Fruit fly (Drosophila melanogaster) whole organism, pupa: ENCODE measurements around the gene CG6216.

Experiments used
- CG10348 ChIP-seq: fragments of 200-800 bp; sonication (Bioruptor generic); IDR thresholded peaks from 2 replicates; pipeline ENCODE4 v1.3.6; 2022; ENCODE audit warnings: missing biosample characterization, missing genetic modification characterization
- CG12605 ChIP-seq: fragments of 200-800 bp; sonication (Bioruptor generic); IDR thresholded peaks from 2 replicates; pipeline ENCODE4 v1.3.6; 2022; ENCODE audit warnings: missing biosample characterization, missing genetic modification characterization
- CG13204 ChIP-seq: fragments of 200-800 bp; sonication (Bioruptor generic); optimal IDR thresholded peaks from 2 replicates; lab custom pipeline; 2018; ENCODE audit warnings: missing biosample characterization, mild to moderate bottlenecking, missing genetic modification characterization, moderate library complexity
- CG14655 ChIP-seq: fragments of 200-800 bp; sonication (Bioruptor generic); optimal IDR thresholded peaks from 3 replicates; lab custom pipeline; 2017; ENCODE audit warnings: mild to moderate bottlenecking, missing biosample characterization, missing genetic modification reagents, missing genetic modification characterization
- CG15710 ChIP-seq: fragments of 200-800 bp; sonication (Bioruptor generic); optimal IDR thresholded peaks from 2 replicates; lab custom pipeline; 2018; ENCODE audit warnings: missing biosample characterization, mild to moderate bottlenecking, missing genetic modification characterization, moderate library complexity
- CG17806 ChIP-seq: fragments of 200-800 bp; sonication (Bioruptor generic); optimal IDR thresholded peaks from 2 replicates; lab custom pipeline; 2018; ENCODE audit warnings: missing biosample characterization, mild to moderate bottlenecking, missing genetic modification characterization, moderate library complexity
- CG32121 ChIP-seq: fragments of 200-800 bp; sonication (Bioruptor generic); IDR thresholded peaks from 2 replicates; pipeline ENCODE4 v1.3.6; 2022; ENCODE audit warnings: missing biosample characterization, missing genetic modification characterization
- CG34367 ChIP-seq: fragments of 200-800 bp; sonication (Bioruptor generic); optimal IDR thresholded peaks from 2 replicates; lab custom pipeline; 2018; ENCODE audit warnings: missing biosample characterization, mild to moderate bottlenecking, missing genetic modification characterization
- CG4496 ChIP-seq: fragments of 200-800 bp; sonication (Bioruptor generic); IDR thresholded peaks from 3 replicates; pipeline ENCODE4 v1.3.6; 2022; ENCODE audit warnings: missing biosample characterization, missing genetic modification characterization
- CG8159 ChIP-seq: fragments of 200-800 bp; sonication (Bioruptor generic); optimal IDR thresholded peaks from 3 replicates; lab custom pipeline; 2018; ENCODE audit warnings: missing biosample characterization, mild to moderate bottlenecking, missing genetic modification characterization, moderate library complexity
- CG8301 ChIP-seq: fragments of 200-800 bp; sonication (Bioruptor generic); optimal IDR thresholded peaks from 2 replicates; lab custom pipeline; 2018; ENCODE audit warnings: missing biosample characterization, mild to moderate bottlenecking, missing genetic modification characterization
- CG9948 ChIP-seq: fragments of 200-800 bp; sonication (Bioruptor generic); optimal IDR thresholded peaks from 2 replicates; lab custom pipeline; 2018; ENCODE audit warnings: missing biosample characterization, mild to moderate bottlenecking, missing genetic modification characterization, moderate library complexity
- D1 ChIP-seq: fragments of 200-800 bp; sonication (Bioruptor generic); optimal IDR thresholded peaks from 2 replicates; lab custom pipeline; 2018; ENCODE audit warnings: missing biosample characterization, mild to moderate bottlenecking, missing genetic modification characterization, moderate library complexity
- EcR ChIP-seq: fragments of 200-800 bp; sonication (Bioruptor generic); optimal IDR thresholded peaks from 3 replicates; lab custom pipeline; 2019; ENCODE audit warnings: missing biosample characterization, missing genetic modification characterization, mild to moderate bottlenecking, moderate library complexity, missing genetic modification reagents
- Ets98B ChIP-seq: fragments of 200-800 bp; sonication (Bioruptor generic); IDR thresholded peaks from 2 replicates; pipeline ENCODE4 v1.3.6; 2022; ENCODE audit warnings: missing biosample characterization, missing genetic modification characterization
- Pif1A ChIP-seq: fragments of 200-800 bp; sonication (Bioruptor generic); optimal IDR thresholded peaks from 3 replicates; lab custom pipeline; 2016; ENCODE audit warnings: missing biosample characterization, missing genetic modification characterization
- Pif1B ChIP-seq: fragments of 200-800 bp; sonication (Bioruptor generic); optimal IDR thresholded peaks from 3 replicates; lab custom pipeline; 2016; ENCODE audit warnings: missing biosample characterization, missing genetic modification characterization
- Snoo ChIP-seq: fragments of 200-800 bp; sonication (Bioruptor generic); optimal IDR thresholded peaks from 3 replicates; lab custom pipeline; 2017; ENCODE audit warnings: missing biosample characterization, mild to moderate bottlenecking, missing genetic modification characterization, inconsistent platforms
- fd96Ca ChIP-seq: fragments of 200-800 bp; sonication (Bioruptor generic); IDR thresholded peaks from 3 replicates; pipeline ENCODE4 v1.3.6; 2022; ENCODE audit warnings: missing biosample characterization, missing genetic modification characterization
- gl ChIP-seq: fragments of 200-800 bp; sonication (Bioruptor generic); optimal IDR thresholded peaks from 2 replicates; lab custom pipeline; 2018; ENCODE audit warnings: missing biosample characterization, mild to moderate bottlenecking, missing genetic modification characterization
- rn ChIP-seq: fragments of 200-800 bp; sonication (Bioruptor generic); IDR thresholded peaks from 2 replicates; pipeline ENCODE4 v1.3.6; 2022; ENCODE audit warnings: missing biosample characterization, missing genetic modification characterization

The CG6216 gene

dm6 chr3L:11150735-11151287 lies at the start of gene CG6216:
CG6216 (minus strand) TSS chr3L:11150785.
- TF ChIP-seq Snoo (peak; percentile 77), Pif1B (GFP tag; lab: Kevin White, UChicago) (no peak)

DNA sequence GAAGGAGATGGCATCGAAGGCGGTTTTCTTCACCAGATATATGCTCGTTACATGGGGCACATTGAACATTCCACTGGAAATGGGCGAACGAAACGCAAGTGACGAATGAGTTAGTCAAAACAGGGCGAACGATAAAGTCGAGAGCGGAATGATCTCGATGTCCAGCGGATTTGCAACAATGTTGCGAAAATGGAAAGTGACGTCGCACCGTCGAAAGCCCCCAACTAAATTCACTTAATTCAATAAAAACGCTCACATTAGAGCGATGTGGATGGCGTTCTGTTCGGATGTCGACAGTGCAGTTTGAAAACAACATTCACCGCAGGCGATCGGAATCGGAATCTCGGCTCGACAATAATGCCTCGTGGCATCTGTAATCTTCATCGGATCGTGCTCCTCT lies 48.7 kb upstream of the CG6216 start, which contains the start of gene CG7607:
Gene CG7607 (plus strand): TSS at position 301 of the 400 bp plus-strand sequence.
- TF ChIP-seq Pif1B (GFP tag; lab: Kevin White, UChicago): no peak
- TF ChIP-seq CG14655 (GFP tag; lab: Kevin White, UChicago): no peak
- no peak for TF ChIP-seq gl
- TF ChIP-seq CG17806 (tag; lab: Kevin White, UChicago): no peak
- TF ChIP-seq CG13204: no peak
- no peak for TF ChIP-seq CG12605
- TF ChIP-seq CG34367 (tag; lab: Kevin White, UChicago): no peak
- TF ChIP-seq D1 (tag; lab: Kevin White, UChicago): no peak
- TF ChIP-seq Snoo: no peak
- no peak for TF ChIP-seq CG8301 (tag; lab: Kevin White, UChicago)

DNA sequence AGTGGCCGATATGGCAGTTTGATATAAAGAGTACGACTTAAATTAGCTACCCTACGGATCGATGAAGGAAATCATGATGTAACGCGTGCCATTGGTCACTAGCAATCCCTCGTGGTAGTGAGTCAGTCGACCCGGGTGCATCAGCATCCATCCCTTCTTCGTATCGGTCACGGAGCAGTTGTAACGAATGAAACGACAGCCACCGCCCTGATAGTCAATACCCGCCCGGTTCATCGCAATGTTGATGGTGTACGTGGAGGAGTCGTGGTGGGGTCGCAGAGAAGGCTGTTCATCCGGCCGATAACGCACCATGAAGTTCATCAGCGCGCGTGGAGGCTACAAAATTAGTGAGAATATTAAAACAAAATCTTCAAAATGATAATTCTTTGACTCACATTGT lies 47.8 kb upstream of the CG6216 start:
- TF ChIP-seq D1 (tag; lab: Kevin White, UChicago): no peak
- no peak for TF ChIP-seq CG32121 (GFP tag; lab: Robert Waterston, UW)
- TF ChIP-seq EcR (GFP tag; lab: Kevin White, UChicago): peak; percentile 67
- no peak for TF ChIP-seq Ets98B
- TF ChIP-seq CG15710 (tag; lab: Kevin White, UChicago): no peak
- no peak for TF ChIP-seq CG9948 (tag; lab: Kevin White, UChicago)
- TF ChIP-seq CG8301 (tag; lab: Kevin White, UChicago): no peak
- TF ChIP-seq Pif1B (GFP tag; lab: Kevin White, UChicago): no peak
- TF ChIP-seq CG4496: no peak
- TF ChIP-seq, all 21 proteins: peak for 1

DNA sequence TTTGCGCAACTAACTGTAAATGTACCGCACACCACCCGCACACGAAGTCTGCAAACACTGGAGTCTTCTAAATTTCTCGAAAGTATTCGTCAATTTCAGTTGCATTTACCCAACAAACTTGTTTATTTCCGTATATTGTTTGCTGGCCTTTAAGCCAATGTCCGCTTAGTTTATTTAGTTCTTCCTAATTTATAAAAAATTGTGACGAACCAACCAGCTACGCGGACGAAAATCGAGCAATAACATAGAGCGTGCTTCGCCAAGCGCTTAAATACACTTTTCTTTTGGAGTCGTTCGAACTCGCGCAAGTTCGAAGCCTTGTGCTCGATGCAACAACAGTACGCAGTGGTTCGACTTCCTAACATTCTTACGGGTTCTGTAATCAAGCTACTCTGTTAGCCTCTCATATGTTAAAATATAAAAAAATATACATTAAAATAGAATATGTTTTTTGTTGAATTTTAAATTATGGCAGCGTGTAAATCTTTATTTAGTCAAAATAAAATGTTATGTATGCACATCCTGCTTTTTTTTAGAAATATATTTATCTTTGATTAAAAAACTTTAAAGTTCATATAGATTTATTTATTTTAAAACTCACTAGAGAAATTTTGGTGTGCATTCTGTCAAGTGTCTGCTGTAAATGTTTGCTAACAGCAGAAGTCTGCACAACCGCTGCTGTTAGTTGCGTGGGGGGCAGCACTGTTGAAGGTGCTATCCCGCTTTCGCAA lies 46.9 kb upstream of the CG6216 start, which contains the start of gene GlcAT-P:
Gene GlcAT-P (minus strand): TSS at position 246 of the 731 bp plus-strand sequence.
- TF ChIP-seq Pif1A (GFP tag; lab: Kevin White, UChicago): peak; percentile 9
- TF ChIP-seq CG34367 (tag; lab: Kevin White, UChicago): peak; percentile 63
- TF ChIP-seq CG32121 (GFP tag; lab: Robert Waterston, UW): peak; percentile 87
- TF ChIP-seq Pif1B (GFP tag; lab: Kevin White, UChicago): peak; percentile 22
- TF ChIP-seq fd96Ca: no peak
- peak; percentile 35 for TF ChIP-seq CG8301 (tag; lab: Kevin White, UChicago)
- peak; percentile 67 for TF ChIP-seq CG14655 (GFP tag; lab: Kevin White, UChicago)
- peak; percentile 31; the same call in 1 of the 2 replicates for TF ChIP-seq CG12605
- TF ChIP-seq CG4496: peak; percentile 53; the same call in 2 of the 3 replicates
- no peak for TF ChIP-seq EcR (GFP tag; lab: Kevin White, UChicago)
- peak; percentile 22 for TF ChIP-seq Snoo
- no peak for TF ChIP-seq gl
- peak; percentile 53; the same call in 1 of the 2 replicates for TF ChIP-seq rn (GFP tag; lab: Robert Waterston, UW)
- TF ChIP-seq D1 (tag; lab: Kevin White, UChicago): peak; percentile 87
- TF ChIP-seq CG15710 (tag; lab: Kevin White, UChicago): peak; percentile 58
- TF ChIP-seq CG9948 (tag; lab: Kevin White, UChicago): peak; percentile 59
- no peak for TF ChIP-seq CG13204
- peak; percentile 68 for TF ChIP-seq CG17806 (tag; lab: Kevin White, UChicago)
- TF ChIP-seq CG8159: peak; percentile 80
- no peak for TF ChIP-seq CG10348 (GFP tag; lab: Robert Waterston, UW)
- TF ChIP-seq Ets98B: peak; percentile 71

- TF ChIP-seq CG8159 (no peak), EcR (GFP tag; lab: Kevin White, UChicago) (no peak), CG17806 (tag; lab: Kevin White, UChicago) (no peak), Pif1B (GFP tag; lab: Kevin White, UChicago) (no peak), rn (GFP tag; lab: Robert Waterston, UW) (no peak), D1 (tag; lab: Kevin White, UChicago) (no peak), Ets98B (no peak), Pif1A (GFP tag; lab: Kevin White, UChicago) (no peak), CG4496 (no peak), CG34367 (tag; lab: Kevin White, UChicago) (no peak), CG9948 (tag; lab: Kevin White, UChicago) (no peak), fd96Ca (no peak), CG13204 (no peak), CG32121 (GFP tag; lab: Robert Waterston, UW) (no peak), CG10348 (GFP tag; lab: Robert Waterston, UW) (no peak), CG8301 (tag; lab: Kevin White, UChicago) (no peak)
- TF ChIP-seq, all 21 proteins: peak for 0
Measured at dm6 chr3L:11196860-11197259, 46.3 kb upstream of the CG6216 start.

- TF ChIP-seq CG12605 (no peak), CG8301 (tag; lab: Kevin White, UChicago) (no peak), CG17806 (tag; lab: Kevin White, UChicago) (no peak), CG32121 (GFP tag; lab: Robert Waterston, UW) (no peak), CG10348 (GFP tag; lab: Robert Waterston, UW) (no peak), EcR (GFP tag; lab: Kevin White, UChicago) (no peak), Ets98B (no peak)
Measured at dm6 chr3L:11195275-11195674, 44.7 kb upstream of the CG6216 start.
